Worm (Caenorhabditis elegans) whole organism, young adult: ENCODE results near the gene F09E10.7.

Experiments
- Y56A3A.18 ChIP-seq: fragments of 200-800 bp; sonication (Bioruptor generic); IDR thresholded peaks from 2 replicates; pipeline ENCODE4 v1.3.6; 2022; ENCODE audit warnings: missing genetic modification reagents, missing genetic modification characterization, missing compliant biosample characterization
- akir-1 ChIP-seq: fragments of 200-800 bp; sonication (Bioruptor generic); optimal IDR thresholded peaks from 2 replicates; lab custom pipeline; 2018; ENCODE audit warnings: mild to moderate bottlenecking, missing genetic modification characterization, moderate library complexity, missing compliant biosample characterization
- gei-17 ChIP-seq: fragments of 200-800 bp; sonication (Bioruptor generic); optimal IDR thresholded peaks from 2 replicates; lab custom pipeline; 2018; ENCODE audit warnings: mild to moderate bottlenecking, missing genetic modification characterization, missing compliant biosample characterization
- nfya-1 ChIP-seq: sonication (generic microtip); optimal IDR thresholded peaks from 2 replicates; lab custom pipeline; 2017; ENCODE audit warnings: antibody characterized with exemption, missing compliant biosample characterization, missing genetic modification characterization, borderline replicate concordance; ENCODE audit not compliant: insufficient read depth
- nhr-80 ChIP-seq: sonication (generic microtip); optimal IDR thresholded peaks from 2 replicates; lab custom pipeline; 2016; ENCODE audit warnings: missing genetic modification characterization, missing compliant biosample characterization
- ztf-26 ChIP-seq: sonication (generic microtip); optimal IDR thresholded peaks from 2 replicates; lab custom pipeline; 2017; ENCODE audit warnings: missing genetic modification characterization, missing compliant biosample characterization
- ztf-3 ChIP-seq: fragments of 200-800 bp; sonication (Bioruptor generic); optimal IDR thresholded peaks from 2 replicates; lab custom pipeline; 2018; ENCODE audit warnings: mild to moderate bottlenecking, missing genetic modification characterization, missing compliant biosample characterization

- no peak for TF ChIP-seq ztf-3 (GFP tag; lab: Kevin White, UChicago)
- no peak for TF ChIP-seq nhr-80 (tag; lab: Kevin White, UChicago)
- no peak for TF ChIP-seq Y56A3A.18 (GFP tag; lab: Robert Waterston, UW)
- no peak for TF ChIP-seq akir-1 (GFP tag; lab: Kevin White, UChicago)
- no peak for TF ChIP-seq nfya-1 (tag; lab: Kevin White, UChicago)
- TF ChIP-seq gei-17 (GFP tag; lab: Kevin White, UChicago), result no peak
- no peak for TF ChIP-seq ztf-26
Measured at ce11 chrX:1491036-1491435, 10.6 kb downstream of the F09E10.7 start.
